Worm (Caenorhabditis elegans) whole organism, L2 larva: ENCODE results near the gene nhr-236.

ENCODE experiments used
- Y55F3AM.14 ChIP-seq: fragments of 200-800 bp; sonication (Bioruptor generic); optimal IDR thresholded peaks from 2 replicates; lab custom pipeline; 2018; ENCODE audit warnings: mild to moderate bottlenecking, missing genetic modification characterization, missing compliant biosample characterization
- ama-1 ChIP-seq: fragments of 150-350 bp; optimal IDR thresholded peaks from 2 replicates; lab custom pipeline; 2018; ENCODE audit warnings: inconsistent platforms
- ceh-82 ChIP-seq: fragments of 150-350 bp; optimal IDR thresholded peaks from 2 replicates; lab custom pipeline; 2014; ENCODE audit warnings: missing biosample characterization, missing genetic modification characterization
- dmd-4 ChIP-seq: sonication (generic microtip); optimal IDR thresholded peaks from 2 replicates; lab custom pipeline; 2017; ENCODE audit warnings: missing biosample characterization, missing genetic modification characterization
- lin-11 ChIP-seq: fragments of 150-350 bp; sonication (generic microtip); optimal IDR thresholded peaks from 2 replicates; lab custom pipeline; 2014; ENCODE audit warnings: missing biosample characterization, missing genetic modification characterization, inconsistent platforms, mixed read lengths
- lsy-2 ChIP-seq, 2 experiments: fragments of 150-350 bp in 1 of 2; sonication (generic microtip) in 1 of 2; optimal IDR thresholded peaks; 2 replicates each; lab custom pipeline; 2014 to 2017; ENCODE audit warnings: missing biosample characterization in 2 of 2, missing genetic modification characterization in 2 of 2
- mdl-1 ChIP-seq, 2 experiments: fragments of 150-350 bp in 1 of 2; sonication (generic microtip) in 1 of 2; optimal IDR thresholded peaks; 2 replicates each; lab custom pipeline; 2017; ENCODE audit warnings: missing biosample characterization in 2 of 2, missing genetic modification characterization in 2 of 2
- nhr-11 ChIP-seq: fragments of 150-350 bp; optimal IDR thresholded peaks from 2 replicates; lab custom pipeline; 2014; ENCODE audit warnings: missing biosample characterization, missing genetic modification characterization
- nhr-6 ChIP-seq: fragments of 150-350 bp; optimal IDR thresholded peaks from 2 replicates; lab custom pipeline; 2014; ENCODE audit warnings: missing biosample characterization, missing genetic modification characterization
- snpc-4 ChIP-seq: fragments of 150-350 bp; optimal IDR thresholded peaks from 2 replicates; lab custom pipeline; 2014; ENCODE audit warnings: missing biosample characterization, missing genetic modification characterization
- unc-39 ChIP-seq: fragments of 150-350 bp; optimal IDR thresholded peaks from 2 replicates; lab custom pipeline; 2014; ENCODE audit warnings: missing biosample characterization, missing genetic modification characterization
- unc-62 ChIP-seq: fragments of 150-350 bp; optimal IDR thresholded peaks from 2 replicates; lab custom pipeline; 2014; ENCODE audit warnings: missing biosample characterization, missing genetic modification reagents, missing genetic modification characterization
- zag-1 ChIP-seq: fragments of 150-350 bp; optimal IDR thresholded peaks from 2 replicates; lab custom pipeline; 2014; ENCODE audit warnings: missing biosample characterization, missing genetic modification characterization
- ztf-11 ChIP-seq: sonication (generic microtip); optimal IDR thresholded peaks from 2 replicates; lab custom pipeline; 2017; ENCODE audit warnings: missing biosample characterization, missing genetic modification characterization

- no peak for TF ChIP-seq ceh-82 (tag; lab: Kevin White, UChicago)
- TF ChIP-seq lsy-2 (tag; optimal IDR thresholded peaks at IDR 0.05; lab: Kevin White, UChicago), result no peak
- no peak for TF ChIP-seq unc-39 (tag; lab: Kevin White, UChicago)
- TF ChIP-seq ama-1, result no peak
- no peak for TF ChIP-seq dmd-4 (tag; lab: Kevin White, UChicago)
- no peak for TF ChIP-seq mdl-1 (tag; optimal IDR thresholded peaks at IDR 0.05; lab: Kevin White, UChicago)
- TF ChIP-seq ztf-11 (tag; lab: Kevin White, UChicago), result no peak
- TF ChIP-seq nhr-11 (tag; lab: Kevin White, UChicago), result no peak
- no peak for TF ChIP-seq zag-1 (tag; lab: Kevin White, UChicago)
- TF ChIP-seq unc-62 (GFP tag; lab: Kevin White, UChicago), result no peak
- TF ChIP-seq Y55F3AM.14 (GFP tag; lab: Kevin White, UChicago), result no peak
- no peak for TF ChIP-seq snpc-4 (tag; lab: Kevin White, UChicago)
- no peak for TF ChIP-seq nhr-6 (tag; lab: Kevin White, UChicago)
- TF ChIP-seq lin-11, result no peak
These were observed 7.9 kb downstream of the nhr-236 start for ce11 chrIV:2321546-2321945.
